Worm (Caenorhabditis elegans): ENCODE data around the gene epic-1.

Gene epic-1

ce11 chrIV:17467325-17467724 lies 4.4 kb downstream of the epic-1 start, which contains the start of gene elo-2:
Gene elo-2, minus strand, starts transcription at chrIV:17467408.
- no peak for TF ChIP-seq lin-35 (GFP tag; optimal IDR thresholded peaks at IDR 0.05)
- peak; percentile 22 for TF ChIP-seq ztf-18 (tag; optimal IDR thresholded peaks at IDR 0.05)
- no peak for TF ChIP-seq B0261.1 (tag; optimal IDR thresholded peaks at IDR 0.05)
- TF ChIP-seq nhr-80 (tag; optimal IDR thresholded peaks at IDR 0.05) = peak; percentile 51
- TF ChIP-seq F22D6.2 (tag; optimal IDR thresholded peaks at IDR 0.05) = no peak
- TF ChIP-seq nfyb-1 (GFP tag; IDR thresholded peaks at IDR 0.05) = 0 out of 2 replicates have a peak, but pooled peaks have one; percentile 19
- no peak for TF ChIP-seq C17E4.6 (GFP tag; IDR thresholded peaks at IDR 0.05)
- no peak for TF ChIP-seq mel-28 (tag; optimal IDR thresholded peaks at IDR 0.05; ENCODE audit: borderline replicate concordance)
- no peak for TF ChIP-seq lir-1 (GFP tag; conservative IDR thresholded peaks at IDR 0.05)
- no peak for TF ChIP-seq nhr-90 (tag; optimal IDR thresholded peaks at IDR 0.05)
- no peak for TF ChIP-seq F37B4.10 (GFP tag; IDR thresholded peaks at IDR 0.05)
- no peak for TF ChIP-seq nhr-120 (GFP tag; IDR thresholded peaks at IDR 0.05)
- no peak for TF ChIP-seq attf-3 (GFP tag; conservative IDR thresholded peaks at IDR 0.05)
- no peak for TF ChIP-seq Y79H2A.3 (GFP tag; conservative IDR thresholded peaks at IDR 0.05)

- no peak for TF ChIP-seq ccch-3 (GFP tag; optimal IDR thresholded peaks at IDR 0.05)
- no peak for TF ChIP-seq rpc-1 (optimal IDR thresholded peaks at IDR 0.05)
- TF ChIP-seq rpc-1 (tag; optimal IDR thresholded peaks at IDR 0.05) = no peak
- no peak for TF ChIP-seq cebp-1 (GFP tag; IDR thresholded peaks at IDR 0.05)
- peak; percentile 40 for TF ChIP-seq cebp-1 (tag; optimal IDR thresholded peaks at IDR 0.05)
- TF ChIP-seq nhr-80 (tag; optimal IDR thresholded peaks at IDR 0.05) = peak; percentile 23
- TF ChIP-seq F52B5.7 (tag; optimal IDR thresholded peaks at IDR 0.05) = no peak
- TF ChIP-seq zim-3 (tag; optimal IDR thresholded peaks at IDR 0.05) = no peak
- no peak for TF ChIP-seq lir-1 (GFP tag; conservative IDR thresholded peaks at IDR 0.05)
- TF ChIP-seq lin-26 (GFP tag; IDR thresholded peaks at IDR 0.05) = no peak
- no peak for TF ChIP-seq F39B2.1 (GFP tag; IDR thresholded peaks at IDR 0.05)
- no peak for TF ChIP-seq ceh-100 (GFP tag; IDR thresholded peaks at IDR 0.05)
- no peak for TF ChIP-seq nhr-120 (GFP tag; IDR thresholded peaks at IDR 0.05)
- no peak for TF ChIP-seq Y56A3A.18 (GFP tag; IDR thresholded peaks at IDR 0.05)
- no peak for TF ChIP-seq attf-5 (GFP tag; optimal IDR thresholded peaks at IDR 0.05)
- no peak for TF ChIP-seq efl-1 (GFP tag; optimal IDR thresholded peaks at IDR 0.05)
- no peak for TF ChIP-seq xnd-1 (tag; optimal IDR thresholded peaks at IDR 0.05)
- TF ChIP-seq D2030.7 (GFP tag; IDR thresholded peaks at IDR 0.05) = no peak
- TF ChIP-seq B0261.1 (tag; optimal IDR thresholded peaks at IDR 0.05) = no peak
- no peak for TF ChIP-seq hlh-12 (tag; optimal IDR thresholded peaks at IDR 0.05)
Measured at ce11 chrIV:17465886-17466285, 5.8 kb downstream of the epic-1 start, which contains the start of gene F11E6.6. Gene F11E6.6, minus strand, starts transcription at chrIV:17465986.

DNA sequence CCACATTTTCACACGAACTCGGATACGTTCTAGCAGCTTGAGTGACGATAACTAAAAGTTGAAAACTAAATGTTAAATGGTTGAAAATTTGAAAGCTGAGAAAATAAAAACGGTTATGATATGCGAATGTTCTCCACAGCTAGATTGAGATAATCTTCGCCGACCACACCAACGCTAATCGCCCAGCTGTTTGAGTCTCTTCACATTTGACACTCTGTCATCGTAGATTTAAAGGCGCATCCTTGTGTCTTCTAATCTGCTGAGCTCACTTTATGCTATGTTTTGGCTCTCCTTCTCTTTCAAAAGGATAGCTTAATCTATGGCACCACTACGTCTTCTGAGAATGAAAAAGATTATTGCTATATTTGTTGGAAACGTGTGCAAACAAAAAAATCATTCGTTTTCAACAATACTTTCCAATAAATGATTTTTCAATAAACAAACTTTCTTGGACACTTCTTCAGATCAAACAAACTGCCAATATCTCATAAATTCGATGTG lies 8.6 kb downstream of the epic-1 start, which contains the start of gene F11E6.10:
TSS of gene F11E6.10 (minus strand) at position 51 of the 501 bp plus-strand sequence.
- TF ChIP-seq F37B4.10 (GFP tag; IDR thresholded peaks at IDR 0.05) (no peak), let-526 (GFP tag; IDR thresholded peaks at IDR 0.05) (no peak), zfh-2 (GFP tag; conservative IDR thresholded peaks at IDR 0.05) (no peak), sdz-38 (tag; optimal IDR thresholded peaks at IDR 0.05) (no peak), lin-54 (GFP tag; optimal IDR thresholded peaks at IDR 0.05) (no peak), snpc-3.4 (tag; optimal IDR thresholded peaks at IDR 0.05) (no peak), Y67H2A.10 (GFP tag; conservative IDR thresholded peaks at IDR 0.05) (no peak), egl-18 (GFP tag; IDR thresholded peaks at IDR 0.05) (no peak), madf-3 (GFP tag; IDR thresholded peaks at IDR 0.05) (no peak), C06A6.2 (GFP tag; conservative IDR thresholded peaks at IDR 0.05) (no peak), F57A8.1 (GFP tag; optimal IDR thresholded peaks at IDR 0.05) (no peak), ZK185.1 (tag; optimal IDR thresholded peaks at IDR 0.05; ENCODE audit: poor library complexity, severe bottlenecking) (no peak), lag-1 (GFP tag; IDR thresholded peaks at IDR 0.05) (no peak), F52B5.7 (tag; optimal IDR thresholded peaks at IDR 0.05) (no peak), Y95B8A.8 (GFP tag; IDR thresholded peaks at IDR 0.05) (no peak), attf-3 (GFP tag; conservative IDR thresholded peaks at IDR 0.05) (no peak), rcor-1 (GFP tag; IDR thresholded peaks at IDR 0.05) (no peak), nfya-2 (GFP tag; IDR thresholded peaks at IDR 0.05) (no peak), ztf-28 (GFP tag; IDR thresholded peaks at IDR 0.05) (no peak), zim-3 (tag; optimal IDR thresholded peaks at IDR 0.05) (no peak)
